Worm (Caenorhabditis elegans) whole organism, early embryonic: ENCODE measurements around the gene clec-20.

Experiments
- B0310.2 ChIP-seq: sonication (generic microtip); optimal IDR thresholded peaks from 2 replicates; lab custom pipeline; 2016; ENCODE audit warnings: mild to moderate bottlenecking, missing genetic modification characterization, missing compliant biosample characterization
- F13C5.2 ChIP-seq: sonication (generic microtip); optimal IDR thresholded peaks from 2 replicates; lab custom pipeline; 2017; ENCODE audit warnings: mild to moderate bottlenecking, missing genetic modification characterization, inconsistent platforms, missing compliant biosample characterization
- aly-1 ChIP-seq: sonication (generic microtip); optimal IDR thresholded peaks from 2 replicates; lab custom pipeline; 2016; ENCODE audit warnings: missing genetic modification characterization, missing compliant biosample characterization
- ama-1 ChIP-seq: fragments of 150-350 bp; optimal IDR thresholded peaks from 2 replicates; lab custom pipeline; 2014
- ceh-13 ChIP-seq: fragments of 200-800 bp; sonication (Bioruptor generic); optimal IDR thresholded peaks from 2 replicates; lab custom pipeline; 2018; ENCODE audit warnings: mild to moderate bottlenecking, missing genetic modification characterization, missing compliant biosample characterization
- ceh-36 ChIP-seq: sonication (generic microtip); optimal IDR thresholded peaks from 2 replicates; lab custom pipeline; 2016; ENCODE audit warnings: missing genetic modification characterization, inconsistent platforms, missing compliant biosample characterization
- ets-7 ChIP-seq: sonication (generic microtip); optimal IDR thresholded peaks from 2 replicates; lab custom pipeline; 2016; ENCODE audit warnings: missing genotype, missing genetic modification characterization, missing compliant biosample characterization
- flt-1 ChIP-seq: fragments of 200-800 bp; sonication (Bioruptor generic); IDR thresholded peaks from 2 replicates; pipeline ENCODE4 v1.3.6; 2022; ENCODE audit warnings: missing genetic modification characterization, missing compliant biosample characterization
- hmbx-1 ChIP-seq: sonication (generic microtip); optimal IDR thresholded peaks from 2 replicates; lab custom pipeline; 2016; ENCODE audit warnings: mild to moderate bottlenecking, missing genetic modification characterization, missing compliant biosample characterization
- hmg-4 ChIP-seq: fragments of 200-800 bp; sonication (Bioruptor generic); optimal IDR thresholded peaks from 2 replicates; lab custom pipeline; 2018; ENCODE audit warnings: mild to moderate bottlenecking, missing genetic modification characterization, missing compliant biosample characterization
- hnd-1 ChIP-seq: sonication (generic microtip); optimal IDR thresholded peaks from 2 replicates; lab custom pipeline; 2016; ENCODE audit warnings: missing genetic modification characterization, missing compliant biosample characterization
- pes-1 ChIP-seq: fragments of 200-800 bp; sonication (Bioruptor generic); IDR thresholded peaks from 2 replicates; pipeline ENCODE4 v1.3.6; 2022; ENCODE audit warnings: missing genetic modification reagents, missing genetic modification characterization, missing compliant biosample characterization
- scrt-1 ChIP-seq: fragments of 200-800 bp; sonication (Bioruptor generic); IDR thresholded peaks from 2 replicates; pipeline ENCODE4 v1.3.6; 2022; ENCODE audit warnings: missing genetic modification characterization, missing compliant biosample characterization
- sea-1 ChIP-seq: fragments of 200-800 bp; sonication (Bioruptor generic); conservative IDR thresholded peaks from 2 replicates; pipeline ENCODE4 v1.3.6; 2022; ENCODE audit warnings: missing genetic modification characterization, missing compliant biosample characterization
- tbx-11 ChIP-seq: fragments of 200-800 bp; sonication (Bioruptor generic); IDR thresholded peaks from 2 replicates; pipeline ENCODE4 v1.3.6; 2022; ENCODE audit warnings: missing genetic modification characterization, missing compliant biosample characterization
- tbx-37 ChIP-seq: fragments of 200-800 bp; sonication (Bioruptor generic); conservative IDR thresholded peaks from 2 replicates; pipeline ENCODE4 v1.3.6; 2022; ENCODE audit warnings: missing genetic modification reagents, missing genetic modification characterization, missing compliant biosample characterization
- tra-4 ChIP-seq: sonication (generic microtip); optimal IDR thresholded peaks from 2 replicates; lab custom pipeline; 2017; ENCODE audit warnings: missing genetic modification characterization, missing compliant biosample characterization

clec-20 gene

DNA sequence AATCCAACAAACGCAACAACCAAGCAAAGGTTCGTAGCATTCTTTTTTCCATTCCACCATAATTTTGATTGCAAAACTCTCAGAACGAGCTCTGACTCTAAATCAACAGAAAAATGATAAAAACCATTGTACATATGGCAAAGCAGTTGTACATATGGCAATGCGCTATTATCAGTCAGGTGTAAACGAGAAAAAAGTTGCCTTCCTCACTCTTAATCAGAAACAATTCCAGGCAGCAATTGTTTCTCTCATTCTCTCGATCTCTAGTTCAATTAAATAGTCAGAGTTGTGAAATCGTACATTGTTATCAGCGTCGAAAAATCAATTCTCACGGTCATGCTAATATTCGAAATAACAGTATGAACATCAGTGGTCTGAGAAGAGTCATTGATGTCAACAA, 26.8 kb upstream of the clec-20 start:
- no peak for TF ChIP-seq tra-4
- no peak for TF ChIP-seq flt-1 (GFP tag; lab: Robert Waterston, UW)
- no peak for TF ChIP-seq hmbx-1 (tag; lab: Kevin White, UChicago)
- TF ChIP-seq scrt-1 (GFP tag; lab: Robert Waterston, UW) = no peak
- no peak for TF ChIP-seq hmg-4
- no peak for TF ChIP-seq sea-1
- no peak for TF ChIP-seq tbx-11 (GFP tag; lab: Robert Waterston, UW)
- no peak for TF ChIP-seq F13C5.2 (tag; lab: Kevin White, UChicago)
- TF ChIP-seq hnd-1 = no peak
- TF ChIP-seq B0310.2 = no peak
- no peak for TF ChIP-seq ceh-36 (tag; lab: Kevin White, UChicago)
- no peak for TF ChIP-seq pes-1 (GFP tag; lab: Robert Waterston, UW)
- TF ChIP-seq tbx-37 (GFP tag; lab: Robert Waterston, UW) = no peak
- no peak for TF ChIP-seq ets-7 (tag; lab: Kevin White, UChicago)
- no peak for TF ChIP-seq ama-1
- no peak for TF ChIP-seq aly-1
- no peak for TF ChIP-seq ceh-13 (GFP tag; lab: Kevin White, UChicago)

- TF ChIP-seq tbx-37 (GFP tag; lab: Robert Waterston, UW) (no peak), F13C5.2 (tag; lab: Kevin White, UChicago) (no peak), B0310.2 (no peak), ets-7 (tag; lab: Kevin White, UChicago) (no peak), scrt-1 (GFP tag; lab: Robert Waterston, UW) (no peak), flt-1 (GFP tag; lab: Robert Waterston, UW) (no peak), aly-1 (no peak), hmbx-1 (tag; lab: Kevin White, UChicago) (no peak), sea-1 (no peak), ceh-36 (tag; lab: Kevin White, UChicago) (no peak), tbx-11 (GFP tag; lab: Robert Waterston, UW) (no peak)
Observed at ce11 chrII:1621180-1621579, 26.1 kb upstream of the clec-20 start, which contains the start of gene fbxa-158. Gene fbxa-158 (minus strand): TSS chrII:1621280.

DNA sequence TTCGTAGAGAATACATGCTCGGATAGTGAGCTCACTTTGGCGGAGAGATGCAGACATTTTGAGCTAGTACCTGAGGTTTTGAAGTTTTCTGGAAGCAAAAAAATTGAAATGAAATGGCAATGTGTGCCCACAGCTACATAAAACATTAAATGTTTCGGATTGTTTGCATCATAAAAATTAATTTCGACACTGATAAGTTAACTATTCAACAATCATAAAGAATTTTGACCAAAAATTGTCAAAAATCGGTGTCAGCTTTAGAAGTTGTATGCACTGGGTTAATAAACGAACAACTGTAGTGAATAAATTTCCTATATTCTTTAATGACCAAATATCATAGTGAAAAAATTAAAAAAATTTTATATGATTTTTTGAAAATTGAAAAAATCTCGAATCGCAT, 23.9 kb upstream of the clec-20 start, which contains the start of gene fbxa-166:
Gene fbxa-166 (minus strand): TSS at position 101 of the 400 bp plus-strand sequence.
- TF ChIP-seq flt-1 (GFP tag; lab: Robert Waterston, UW) (no peak), tra-4 (no peak), aly-1 (no peak), pes-1 (GFP tag; lab: Robert Waterston, UW) (no peak)

DNA sequence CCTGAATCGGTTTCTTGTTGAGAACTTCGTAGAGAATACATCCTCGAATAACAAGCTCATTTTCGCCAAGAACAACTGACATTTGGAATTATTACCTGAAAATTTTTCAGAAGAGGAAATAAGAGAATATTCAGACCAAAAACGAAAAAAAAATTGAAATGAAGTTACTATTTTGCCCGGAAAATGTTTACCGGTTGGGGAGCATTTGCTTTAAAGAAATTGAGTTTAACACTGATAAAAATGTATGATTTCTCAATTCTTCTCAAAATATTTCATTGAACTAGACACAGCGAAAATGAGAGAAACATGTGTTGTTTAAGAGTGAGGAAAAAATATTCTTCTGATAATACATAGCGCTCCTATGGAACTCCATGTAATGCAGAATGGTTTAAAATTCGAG, 21.3 kb upstream of the clec-20 start, which contains the start of gene fbxa-165:
Gene fbxa-165 (minus strand): TSS at position 101 of the 400 bp plus-strand sequence.
- no peak for TF ChIP-seq tbx-37 (GFP tag; lab: Robert Waterston, UW)
- no peak for TF ChIP-seq scrt-1 (GFP tag; lab: Robert Waterston, UW)
- no peak for TF ChIP-seq tbx-11 (GFP tag; lab: Robert Waterston, UW)
- no peak for TF ChIP-seq aly-1
- TF ChIP-seq ceh-13 (GFP tag; lab: Kevin White, UChicago) = no peak
- TF ChIP-seq F13C5.2 (tag; lab: Kevin White, UChicago) = no peak
- TF ChIP-seq B0310.2 = no peak
- no peak for TF ChIP-seq sea-1
- no peak for TF ChIP-seq hmbx-1 (tag; lab: Kevin White, UChicago)
- TF ChIP-seq hmg-4 = no peak

DNA sequence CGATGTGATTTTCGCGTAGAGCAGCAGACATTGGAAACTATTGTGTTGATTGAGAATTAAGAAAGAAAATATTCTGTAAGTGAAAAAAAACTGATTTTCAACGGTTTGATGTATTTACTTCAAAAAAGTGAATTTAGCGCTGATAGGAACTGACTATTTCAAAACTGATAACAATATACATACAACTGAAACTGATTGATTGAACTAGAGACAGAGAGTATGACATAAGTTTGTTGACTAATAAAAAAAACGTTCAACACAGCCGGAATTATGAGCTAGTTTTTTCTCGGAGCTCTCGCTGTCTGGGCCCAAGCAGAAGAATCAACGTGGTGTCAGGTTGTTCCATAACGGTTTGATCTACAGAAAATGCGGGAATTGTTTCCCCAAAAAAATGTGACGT, 18.9 kb upstream of the clec-20 start, which contains the start of gene fbxa-164:
Gene fbxa-164 (minus strand): TSS at position 101 of the 400 bp plus-strand sequence.
- TF ChIP-seq flt-1 (GFP tag; lab: Robert Waterston, UW) (no peak), tbx-11 (GFP tag; lab: Robert Waterston, UW) (no peak), pes-1 (GFP tag; lab: Robert Waterston, UW) (no peak), tbx-37 (GFP tag; lab: Robert Waterston, UW) (no peak), aly-1 (no peak), hmbx-1 (tag; lab: Kevin White, UChicago) (no peak), ets-7 (tag; lab: Kevin White, UChicago) (no peak), hmg-4 (no peak), ama-1 (no peak), F13C5.2 (tag; lab: Kevin White, UChicago) (no peak), B0310.2 (no peak), ceh-36 (tag; lab: Kevin White, UChicago) (no peak), sea-1 (no peak), scrt-1 (GFP tag; lab: Robert Waterston, UW) (no peak), ceh-13 (GFP tag; lab: Kevin White, UChicago) (no peak), hnd-1 (no peak)

DNA sequence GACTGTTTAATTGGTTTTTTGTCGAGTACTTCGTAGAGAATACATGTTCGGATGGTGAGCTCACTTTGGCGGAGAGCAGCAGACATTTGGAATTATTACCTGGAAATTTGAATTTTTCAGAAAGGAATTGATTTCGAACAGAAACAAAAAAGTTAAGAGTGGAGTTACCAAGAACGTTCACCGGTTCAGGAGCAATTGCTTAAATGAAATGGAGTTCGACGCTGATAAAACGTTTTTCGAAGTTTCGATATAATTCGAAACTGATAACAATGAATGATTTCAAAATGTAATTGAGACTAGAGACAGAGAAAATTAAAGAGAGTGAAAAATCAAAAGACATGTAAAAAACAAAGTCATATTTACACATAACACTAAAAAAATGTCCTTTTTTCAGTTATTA, 15.6 kb upstream of the clec-20 start, which contains the start of gene fbxa-163:
Gene fbxa-163 (minus strand): TSS at position 101 of the 400 bp plus-strand sequence.
- no peak for TF ChIP-seq tbx-11 (GFP tag; lab: Robert Waterston, UW)
- TF ChIP-seq F13C5.2 (tag; lab: Kevin White, UChicago) = no peak
- TF ChIP-seq ama-1 = no peak
- no peak for TF ChIP-seq flt-1 (GFP tag; lab: Robert Waterston, UW)
- no peak for TF ChIP-seq ceh-36 (tag; lab: Kevin White, UChicago)
- TF ChIP-seq pes-1 (GFP tag; lab: Robert Waterston, UW) = no peak
- no peak for TF ChIP-seq ceh-13 (GFP tag; lab: Kevin White, UChicago)
- TF ChIP-seq tbx-37 (GFP tag; lab: Robert Waterston, UW) = no peak
- no peak for TF ChIP-seq ets-7 (tag; lab: Kevin White, UChicago)
- no peak for TF ChIP-seq hmg-4
- no peak for TF ChIP-seq hnd-1
- no peak for TF ChIP-seq aly-1
- no peak for TF ChIP-seq sea-1
- TF ChIP-seq tra-4 = no peak
- TF ChIP-seq hmbx-1 (tag; lab: Kevin White, UChicago) = no peak
- no peak for TF ChIP-seq B0310.2
- no peak for TF ChIP-seq scrt-1 (GFP tag; lab: Robert Waterston, UW)

- TF ChIP-seq ceh-13 (GFP tag; lab: Kevin White, UChicago) = no peak
- TF ChIP-seq F13C5.2 (tag; lab: Kevin White, UChicago) = no peak
- no peak for TF ChIP-seq tbx-37 (GFP tag; lab: Robert Waterston, UW)
- TF ChIP-seq hmbx-1 (tag; lab: Kevin White, UChicago) = no peak
- TF ChIP-seq ama-1 = no peak
- TF ChIP-seq flt-1 (GFP tag; lab: Robert Waterston, UW) = no peak
- TF ChIP-seq ets-7 (tag; lab: Kevin White, UChicago) = no peak
- TF ChIP-seq hmg-4 = no peak
Observed at ce11 chrII:1608915-1609314, 13.9 kb upstream of the clec-20 start.
